Fruit fly (Drosophila melanogaster) whole organism, embryonic: ENCODE measurements around the gene CG2865.

Source experiments
- Aef1 ChIP-seq: fragments of 200-800 bp; sonication (Bioruptor generic); IDR thresholded peaks from 3 replicates; pipeline ENCODE4 v1.3.6; 2022; ENCODE audit warnings: missing biosample characterization, missing genetic modification characterization
- CG12391 ChIP-seq: fragments of 200-800 bp; sonication (Bioruptor generic); optimal IDR thresholded peaks from 3 replicates; lab custom pipeline; 2018; ENCODE audit warnings: missing biosample characterization, mild to moderate bottlenecking, missing genetic modification characterization, moderate library complexity
- CG12942 ChIP-seq: fragments of 200-800 bp; sonication (Bioruptor generic); optimal IDR thresholded peaks from 3 replicates; lab custom pipeline; 2016; ENCODE audit warnings: missing biosample characterization, missing genetic modification characterization
- CG14710 ChIP-seq: fragments of 200-800 bp; sonication (Bioruptor generic); optimal IDR thresholded peaks from 3 replicates; lab custom pipeline; 2019; ENCODE audit warnings: missing biosample characterization, mild to moderate bottlenecking, missing genetic modification characterization, moderate library complexity
- CG15514 ChIP-seq: fragments of 200-800 bp; sonication (Bioruptor generic); optimal IDR thresholded peaks from 3 replicates; lab custom pipeline; 2017; ENCODE audit warnings: missing biosample characterization, missing genetic modification characterization, mild to moderate bottlenecking, moderate library complexity, missing genetic modification reagents
- CG16813 ChIP-seq: fragments of 200-800 bp; sonication (Bioruptor generic); IDR thresholded peaks from 3 replicates; pipeline ENCODE4 v1.3.6; 2022; ENCODE audit warnings: missing biosample characterization, missing genetic modification characterization; ENCODE audit not compliant: partially characterized antibody
- CG17186 ChIP-seq: fragments of 200-800 bp; sonication (Bioruptor generic); optimal IDR thresholded peaks from 3 replicates; lab custom pipeline; 2017; ENCODE audit warnings: missing biosample characterization, missing genetic modification reagents, missing genetic modification characterization
- CG17385 ChIP-seq: fragments of 200-800 bp; sonication (Bioruptor generic); optimal IDR thresholded peaks from 3 replicates; lab custom pipeline; 2018; ENCODE audit warnings: missing biosample characterization, mild to moderate bottlenecking, missing genetic modification characterization
- CG17568 ChIP-seq: fragments of 200-800 bp; sonication (Bioruptor generic); optimal IDR thresholded peaks from 2 replicates; lab custom pipeline; 2018; ENCODE audit warnings: missing biosample characterization, mild to moderate bottlenecking, missing genetic modification characterization, moderate library complexity
- CG18764 ChIP-seq: fragments of 200-800 bp; sonication (Bioruptor generic); optimal IDR thresholded peaks from 3 replicates; lab custom pipeline; 2016; ENCODE audit warnings: missing biosample characterization, missing genetic modification characterization
- CG2889 ChIP-seq: fragments of 200-800 bp; sonication (Bioruptor generic); IDR thresholded peaks from 3 replicates; pipeline ENCODE4 v1.3.6; 2022; ENCODE audit warnings: missing biosample characterization, missing genetic modification characterization
- CG32767 ChIP-seq: fragments of 200-800 bp; sonication (Bioruptor generic); IDR thresholded peaks from 2 replicates; pipeline ENCODE4 v1.3.6; 2022; ENCODE audit warnings: missing biosample characterization, missing genetic modification characterization
- CG34224 ChIP-seq: fragments of 200-800 bp; sonication (Bioruptor generic); IDR thresholded peaks from 3 replicates; pipeline ENCODE4 v1.3.6; 2022; ENCODE audit warnings: missing biosample characterization, missing genetic modification characterization; ENCODE audit not compliant: partially characterized antibody
- CG34422 ChIP-seq: fragments of 200-800 bp; sonication (Bioruptor generic); IDR thresholded peaks from 3 replicates; pipeline ENCODE4 v1.3.6; 2022; ENCODE audit warnings: missing biosample characterization, missing genetic modification characterization
- CG3838 ChIP-seq: fragments of 200-800 bp; sonication (Bioruptor generic); optimal IDR thresholded peaks from 3 replicates; lab custom pipeline; 2016; ENCODE audit warnings: missing biosample characterization, missing genetic modification characterization
- CG7839 ChIP-seq: fragments of 200-800 bp; sonication (Bioruptor generic); optimal IDR thresholded peaks from 3 replicates; lab custom pipeline; 2018; ENCODE audit warnings: missing biosample characterization, mild to moderate bottlenecking, missing genetic modification characterization, moderate library complexity
- CG8281 ChIP-seq: fragments of 200-800 bp; sonication (Bioruptor generic); optimal IDR thresholded peaks from 2 replicates; lab custom pipeline; 2018; ENCODE audit warnings: missing biosample characterization, mild to moderate bottlenecking, missing genetic modification characterization, moderate library complexity
- CG8388 ChIP-seq: fragments of 200-800 bp; sonication (Bioruptor generic); optimal IDR thresholded peaks from 2 replicates; lab custom pipeline; 2019; ENCODE audit warnings: missing biosample characterization, mild to moderate bottlenecking, missing genetic modification characterization, moderate library complexity
- CG9215 ChIP-seq: fragments of 200-800 bp; sonication (Bioruptor generic); IDR thresholded peaks from 2 replicates; pipeline ENCODE4 v1.3.6; 2022; ENCODE audit warnings: missing biosample characterization, missing genetic modification characterization
- CHES-1-like ChIP-seq: fragments of 200-800 bp; sonication (Bioruptor generic); optimal IDR thresholded peaks from 2 replicates; lab custom pipeline; 2016; ENCODE audit warnings: missing biosample characterization, missing genetic modification characterization
- D19B ChIP-seq: fragments of 200-800 bp; sonication (Bioruptor generic); optimal IDR thresholded peaks from 2 replicates; lab custom pipeline; 2017; ENCODE audit warnings: missing biosample characterization, mild to moderate bottlenecking, missing genetic modification characterization
- Deaf1 ChIP-seq: fragments of 200-800 bp; optimal IDR thresholded peaks from 3 replicates; lab custom pipeline; 2019; ENCODE audit warnings: missing biosample characterization, mild to moderate bottlenecking, missing genetic modification characterization, moderate library complexity
- Dref ChIP-seq: fragments of 200-800 bp; sonication (Bioruptor generic); IDR thresholded peaks from 2 replicates; pipeline ENCODE4 v1.3.6; 2022; ENCODE audit warnings: missing biosample characterization, missing genetic modification characterization
- Gsc ChIP-seq: fragments of 200-800 bp; sonication (Bioruptor generic); IDR thresholded peaks from 2 replicates; pipeline ENCODE4 v1.3.6; 2022; ENCODE audit warnings: missing biosample characterization, missing genetic modification characterization
- Opbp ChIP-seq: fragments of 200-800 bp; sonication (Bioruptor generic); IDR thresholded peaks from 3 replicates; pipeline ENCODE4 v1.3.6; 2022; ENCODE audit warnings: missing biosample characterization, missing genetic modification characterization; ENCODE audit not compliant: partially characterized antibody
- Pdp1 ChIP-seq, 2 experiments: fragments of 200-800 bp; sonication (Bioruptor generic); optimal IDR thresholded peaks; 3 replicates each; lab custom pipeline; 2016; ENCODE audit warnings: missing biosample characterization in 2 of 2, missing genetic modification characterization in 2 of 2, mild to moderate bottlenecking in 1 of 2, moderate library complexity in 1 of 2
- Poxn ChIP-seq: fragments of 200-800 bp; sonication (Bioruptor generic); IDR thresholded peaks from 2 replicates; pipeline ENCODE4 v1.3.6; 2022; ENCODE audit warnings: missing biosample characterization, missing genetic modification characterization
- Tbp ChIP-seq: fragments of >200 bp; optimal IDR thresholded peaks from 2 replicates; lab custom pipeline; 2018; ENCODE audit warnings: missing biosample characterization, missing genetic modification characterization
- YL-1 ChIP-seq: fragments of 200-800 bp; sonication (Bioruptor generic); optimal IDR thresholded peaks from 3 replicates; lab custom pipeline; 2017; ENCODE audit warnings: missing biosample characterization, mild to moderate bottlenecking, missing genetic modification characterization
- bbx ChIP-seq: fragments of 200-800 bp; sonication (Bioruptor generic); IDR thresholded peaks from 2 replicates; pipeline ENCODE4 v1.3.6; 2022; ENCODE audit warnings: missing biosample characterization, missing genetic modification characterization; ENCODE audit not compliant: partially characterized antibody
- br ChIP-seq: fragments of >200 bp; optimal IDR thresholded peaks from 2 replicates; lab custom pipeline; 2017
- ftz-f1 ChIP-seq: fragments of 200-800 bp; sonication (Bioruptor generic); optimal IDR thresholded peaks from 2 replicates; lab custom pipeline; 2016; ENCODE audit warnings: missing biosample characterization, missing genetic modification characterization
- gcm ChIP-seq: fragments of 200-800 bp; sonication (Bioruptor generic); optimal IDR thresholded peaks from 2 replicates; lab custom pipeline; 2019; ENCODE audit warnings: missing biosample characterization, mild to moderate bottlenecking, missing genetic modification characterization, moderate library complexity
- gcm2 ChIP-seq: fragments of 200-800 bp; sonication (Bioruptor generic); optimal IDR thresholded peaks from 2 replicates; lab custom pipeline; 2016; ENCODE audit warnings: missing biosample characterization, missing genetic modification characterization
- gfzf ChIP-seq: fragments of 200-800 bp; sonication (Bioruptor generic); optimal IDR thresholded peaks from 2 replicates; lab custom pipeline; 2016; ENCODE audit warnings: missing biosample characterization, mild to moderate bottlenecking, missing genetic modification characterization, moderate library complexity
- gt ChIP-seq: fragments of 200-800 bp; sonication (Bioruptor generic); IDR thresholded peaks from 2 replicates; pipeline ENCODE4 v1.3.6; 2022; ENCODE audit warnings: missing biosample characterization, missing genetic modification characterization
- hbn ChIP-seq: fragments of 200-800 bp; sonication (Bioruptor generic); IDR thresholded peaks from 2 replicates; pipeline ENCODE4 v1.3.6; 2022; ENCODE audit warnings: missing biosample characterization, missing genetic modification characterization; ENCODE audit not compliant: partially characterized antibody
- insv ChIP-seq, 2 experiments: fragments of 200-800 bp; sonication (Bioruptor generic); optimal IDR thresholded peaks; 3 replicates each; lab custom pipeline; 2016 to 2018; ENCODE audit warnings: missing biosample characterization in 2 of 2, missing genetic modification characterization in 2 of 2
- jigr1 ChIP-seq: fragments of 200-800 bp; sonication (Bioruptor generic); IDR thresholded peaks from 3 replicates; pipeline ENCODE4 v1.3.6; 2022; ENCODE audit warnings: missing biosample characterization, missing genetic modification characterization
- lmd ChIP-seq: fragments of 200-800 bp; sonication (Bioruptor generic); IDR thresholded peaks from 2 replicates; pipeline ENCODE4 v1.3.6; 2022; ENCODE audit warnings: missing biosample characterization, missing genetic modification characterization
- maf-S ChIP-seq: fragments of 200-800 bp; sonication (Bioruptor generic); optimal IDR thresholded peaks from 2 replicates; lab custom pipeline; 2016; ENCODE audit warnings: missing biosample characterization, missing genetic modification characterization
- nerfin-1 ChIP-seq: fragments of 200-800 bp; sonication (Bioruptor generic); optimal IDR thresholded peaks from 3 replicates; lab custom pipeline; 2019; ENCODE audit warnings: missing biosample characterization, mild to moderate bottlenecking, missing genetic modification characterization, moderate library complexity
- nmo ChIP-seq: fragments of 200-800 bp; sonication (Bioruptor generic); optimal IDR thresholded peaks from 2 replicates; lab custom pipeline; 2018; ENCODE audit warnings: missing biosample characterization, mild to moderate bottlenecking, missing genetic modification characterization, moderate library complexity
- pb ChIP-seq: fragments of 200-800 bp; sonication (Bioruptor generic); optimal IDR thresholded peaks from 3 replicates; lab custom pipeline; 2016; ENCODE audit warnings: missing biosample characterization, missing genetic modification characterization
- phol ChIP-seq: fragments of 200-800 bp; sonication (Bioruptor generic); optimal IDR thresholded peaks from 3 replicates; lab custom pipeline; 2018; ENCODE audit warnings: missing biosample characterization, mild to moderate bottlenecking, missing genetic modification characterization, moderate library complexity
- pum ChIP-seq: fragments of 200-800 bp; sonication (Bioruptor generic); optimal IDR thresholded peaks from 2 replicates; lab custom pipeline; 2016; ENCODE audit warnings: missing biosample characterization, missing genetic modification characterization
- stwl ChIP-seq: fragments of 200-800 bp; sonication (Bioruptor generic); optimal IDR thresholded peaks from 3 replicates; lab custom pipeline; 2018; ENCODE audit warnings: missing biosample characterization, mild to moderate bottlenecking, missing genetic modification characterization, moderate library complexity
- trem ChIP-seq: fragments of 200-800 bp; optimal IDR thresholded peaks from 3 replicates; lab custom pipeline; 2019; ENCODE audit warnings: missing biosample characterization, mild to moderate bottlenecking, missing genetic modification characterization, moderate library complexity
- vfl ChIP-seq: fragments of 200-800 bp; sonication (Bioruptor generic); optimal IDR thresholded peaks from 2 replicates; lab custom pipeline; 2016; ENCODE audit warnings: missing biosample characterization, missing genetic modification characterization
- vnd ChIP-seq: fragments of 200-800 bp; sonication (Bioruptor generic); IDR thresholded peaks from 3 replicates; pipeline ENCODE4 v1.3.6; 2022; ENCODE audit warnings: missing biosample characterization, missing genetic modification characterization; ENCODE audit not compliant: partially characterized antibody
- zfh2 ChIP-seq: fragments of 200-800 bp; sonication (Bioruptor generic); optimal IDR thresholded peaks from 2 replicates; lab custom pipeline; 2016; ENCODE audit warnings: missing biosample characterization, missing genetic modification characterization

CG2865 gene

dm6 chrX:2274704-2275199 is 18.5 kb downstream of the CG2865 start, which contains the start of gene Grp170 (continued):
- peak; percentile 25 for TF ChIP-seq gfzf (GFP tag; lab: Kevin White, UChicago)
- TF ChIP-seq CG32767 (GFP tag; lab: Robert Waterston, UW): no peak
- no peak for TF ChIP-seq lmd
- TF ChIP-seq CG8388: no peak
- TF ChIP-seq CG12391 (tag; lab: Kevin White, UChicago): peak; percentile 27
- TF ChIP-seq CG34224 (GFP tag; lab: Robert Waterston, UW): peak; percentile 79
- TF ChIP-seq gcm (GFP tag; lab: Kevin White, UChicago): no peak
- no peak for TF ChIP-seq Aef1 (GFP tag; lab: Robert Waterston, UW)
- TF ChIP-seq D19B (GFP tag; lab: Kevin White, UChicago): no peak
- no peak for TF ChIP-seq insv (GFP tag; optimal IDR thresholded peaks at IDR 0.05; lab: Kevin White, UChicago)
- TF ChIP-seq ftz-f1 (GFP tag; lab: Kevin White, UChicago): no peak
- TF ChIP-seq CG17568 (GFP tag; lab: Kevin White, UChicago): no peak
- peak; percentile 58 for TF ChIP-seq CG17186 (GFP tag; lab: Kevin White, UChicago)
- no peak for TF ChIP-seq CG18764
- TF ChIP-seq phol (tag; lab: Kevin White, UChicago): peak; percentile 39
- TF ChIP-seq br (lab: Kevin White, UChicago): no peak
- TF ChIP-seq pb: no peak
- peak; percentile 34 for TF ChIP-seq nmo
- TF ChIP-seq maf-S (GFP tag; lab: Kevin White, UChicago): no peak
- TF ChIP-seq CG7839 (tag; lab: Kevin White, UChicago): no peak
- peak; percentile 87 for TF ChIP-seq CG16813
- TF ChIP-seq zfh2 (GFP tag; lab: Kevin White, UChicago): no peak
- no peak for TF ChIP-seq nerfin-1 (tag; lab: Kevin White, UChicago)
- peak; percentile 88; the same call in 2 of the 3 replicates for TF ChIP-seq CG34422
- TF ChIP-seq hbn: peak; percentile 84
- peak in 1 of 2 experiments; percentile 12 for TF ChIP-seq Pdp1 (GFP tag; optimal IDR thresholded peaks at IDR 0.05; lab: Kevin White, UChicago)
- TF ChIP-seq CHES-1-like (GFP tag; lab: Kevin White, UChicago): peak; percentile 22
- TF ChIP-seq stwl (tag; lab: Kevin White, UChicago): peak; percentile 52
- TF ChIP-seq bbx (GFP tag; lab: Robert Waterston, UW): peak; percentile 92
- TF ChIP-seq vfl (GFP tag; lab: Kevin White, UChicago): no peak
- no peak for TF ChIP-seq gcm2 (GFP tag; lab: Kevin White, UChicago)
- peak; percentile 80 for TF ChIP-seq YL-1 (GFP tag; lab: Kevin White, UChicago)
- TF ChIP-seq trem (tag; lab: Kevin White, UChicago): peak; percentile 69
- no peak for TF ChIP-seq Tbp (GFP tag; lab: Kevin White, UChicago)
- no peak for TF ChIP-seq CG9215 (GFP tag; lab: Robert Waterston, UW)
- no peak for TF ChIP-seq gt (GFP tag; lab: Robert Waterston, UW)
- peak; percentile 82 for TF ChIP-seq CG15514
- TF ChIP-seq jigr1 (GFP tag; lab: Robert Waterston, UW): no peak
- TF ChIP-seq CG8281 (tag; lab: Kevin White, UChicago): no peak
- no peak for TF ChIP-seq CG2889
- TF ChIP-seq Poxn (GFP tag; lab: Robert Waterston, UW): no peak
- no peak for TF ChIP-seq Deaf1 (tag; lab: Kevin White, UChicago)
- no peak for TF ChIP-seq CG3838 (GFP tag; lab: Kevin White, UChicago)
- peak; percentile 92 for TF ChIP-seq Dref
- TF ChIP-seq Gsc: no peak
- peak; percentile 94 for TF ChIP-seq Opbp (GFP tag; lab: Robert Waterston, UW)
- no peak for TF ChIP-seq CG12942 (GFP tag; lab: Kevin White, UChicago)
- no peak for TF ChIP-seq pum (GFP tag; lab: Kevin White, UChicago)
- TF ChIP-seq vnd (GFP tag; lab: Robert Waterston, UW): peak; percentile 87
- peak; percentile 99 for TF ChIP-seq CG17385 (GFP tag; lab: Kevin White, UChicago)
- TF ChIP-seq CG14710 (tag; lab: Kevin White, UChicago): peak; percentile 66
